Fruit fly (Drosophila melanogaster) whole organism, embryonic: Measurements from ENCODE around the gene CG31910.

Source experiments
- Ada2b ChIP-seq: fragments of 200-800 bp; sonication (Bioruptor generic); IDR thresholded peaks from 2 replicates; pipeline ENCODE4 v1.3.6; 2022; ENCODE audit warnings: missing biosample characterization, missing genetic modification characterization
- Atf6 ChIP-seq: fragments of 200-800 bp; sonication (Bioruptor generic); IDR thresholded peaks from 2 replicates; pipeline ENCODE4 v1.3.6; 2022; ENCODE audit warnings: missing biosample characterization, missing genetic modification characterization
- B-H2 ChIP-seq: fragments of 200-800 bp; sonication (Bioruptor generic); optimal IDR thresholded peaks from 2 replicates; lab custom pipeline; 2018; ENCODE audit warnings: missing biosample characterization, mild to moderate bottlenecking, missing genetic modification characterization
- BtbVII ChIP-seq: fragments of 200-800 bp; sonication (Bioruptor generic); optimal IDR thresholded peaks from 3 replicates; lab custom pipeline; 2017; ENCODE audit warnings: missing biosample characterization, mild to moderate bottlenecking, missing genetic modification characterization
- CG12155 ChIP-seq: fragments of 200-800 bp; sonication (Bioruptor generic); optimal IDR thresholded peaks from 3 replicates; lab custom pipeline; 2016; ENCODE audit warnings: missing biosample characterization, missing genetic modification characterization
- CG13296 ChIP-seq: fragments of 200-800 bp; sonication (Bioruptor generic); optimal IDR thresholded peaks from 3 replicates; lab custom pipeline; 2018; ENCODE audit warnings: missing biosample characterization, mild to moderate bottlenecking, missing genetic modification characterization
- CG15011 ChIP-seq: fragments of 200-800 bp; sonication (Bioruptor generic); optimal IDR thresholded peaks from 3 replicates; lab custom pipeline; 2018; ENCODE audit warnings: missing biosample characterization, mild to moderate bottlenecking, missing genetic modification characterization
- CG15269 ChIP-seq: fragments of 200-800 bp; sonication (Bioruptor generic); optimal IDR thresholded peaks from 2 replicates; lab custom pipeline; 2018; ENCODE audit warnings: missing biosample characterization, mild to moderate bottlenecking, missing genetic modification characterization, moderate library complexity
- CG18262 ChIP-seq: fragments of 200-800 bp; optimal IDR thresholded peaks from 3 replicates; lab custom pipeline; 2019; ENCODE audit warnings: missing biosample characterization, mild to moderate bottlenecking, missing genetic modification characterization, moderate library complexity
- CG2120 ChIP-seq: fragments of 200-800 bp; sonication (Bioruptor generic); optimal IDR thresholded peaks from 3 replicates; lab custom pipeline; 2016; ENCODE audit warnings: missing biosample characterization, missing genetic modification characterization
- CG30403 ChIP-seq: fragments of 200-800 bp; sonication (Bioruptor generic); optimal IDR thresholded peaks from 3 replicates; lab custom pipeline; 2016; ENCODE audit warnings: missing biosample characterization, missing genetic modification characterization
- CG31224 ChIP-seq: fragments of 200-800 bp; sonication (Bioruptor generic); IDR thresholded peaks from 2 replicates; pipeline ENCODE4 v1.3.6; 2022; ENCODE audit warnings: missing biosample characterization, missing genetic modification characterization
- CG34376 ChIP-seq: fragments of 200-800 bp; sonication (Bioruptor generic); optimal IDR thresholded peaks from 2 replicates; lab custom pipeline; 2018; ENCODE audit warnings: missing biosample characterization, mild to moderate bottlenecking, missing genetic modification characterization
- CG34422 ChIP-seq: fragments of 200-800 bp; sonication (Bioruptor generic); IDR thresholded peaks from 3 replicates; pipeline ENCODE4 v1.3.6; 2022; ENCODE audit warnings: missing biosample characterization, missing genetic modification characterization
- CG3726 ChIP-seq: fragments of 200-800 bp; sonication (Bioruptor generic); IDR thresholded peaks from 3 replicates; pipeline ENCODE4, ENCODE4 v1.3.6; 2022; ENCODE audit warnings: missing biosample characterization, missing genetic modification characterization
- CG4360 ChIP-seq: fragments of 200-800 bp; sonication (Bioruptor generic); IDR thresholded peaks from 2 replicates; pipeline ENCODE4 v1.3.6; 2022; ENCODE audit warnings: missing biosample characterization, missing genetic modification characterization
- CG4404 ChIP-seq: fragments of 200-800 bp; sonication (Bioruptor generic); IDR thresholded peaks from 2 replicates; pipeline ENCODE4 v1.3.6; 2022; ENCODE audit warnings: missing biosample characterization, missing genetic modification characterization
- CG6854 ChIP-seq: fragments of 200-800 bp; sonication (Bioruptor generic); optimal IDR thresholded peaks from 3 replicates; lab custom pipeline; 2017; ENCODE audit warnings: missing biosample characterization, mild to moderate bottlenecking, missing genetic modification characterization
- CG8089 ChIP-seq: fragments of 200-800 bp; sonication (Bioruptor generic); optimal IDR thresholded peaks from 3 replicates; lab custom pipeline; 2016; ENCODE audit warnings: missing biosample characterization, missing genetic modification characterization
- D19B ChIP-seq: fragments of 200-800 bp; sonication (Bioruptor generic); optimal IDR thresholded peaks from 2 replicates; lab custom pipeline; 2017; ENCODE audit warnings: missing biosample characterization, mild to moderate bottlenecking, missing genetic modification characterization
- Dfd ChIP-seq, 2 experiments: fragments of >200 bp; optimal IDR thresholded peaks; 2 replicates each; lab custom pipeline; 2017; ENCODE audit warnings: missing biosample characterization in 2 of 2, missing genetic modification characterization in 2 of 2
- ERR ChIP-seq: fragments of 200-800 bp; sonication (Bioruptor generic); optimal IDR thresholded peaks from 2 replicates; lab custom pipeline; 2016; ENCODE audit warnings: missing biosample characterization, missing genetic modification characterization
- Ets65A ChIP-seq: fragments of 200-800 bp; sonication (Bioruptor generic); peaks from one replicate; lab custom pipeline; 2016; ENCODE audit warnings: missing biosample characterization, missing genetic modification characterization
- Gsc ChIP-seq: fragments of 200-800 bp; sonication (Bioruptor generic); IDR thresholded peaks from 2 replicates; pipeline ENCODE4 v1.3.6; 2022; ENCODE audit warnings: missing biosample characterization, missing genetic modification characterization
- HLH3B ChIP-seq: fragments of 200-800 bp; sonication (Bioruptor generic); IDR thresholded peaks from 2 replicates; pipeline ENCODE4 v1.3.6; 2022; ENCODE audit warnings: missing biosample characterization, missing genetic modification characterization
- Hr78 ChIP-seq, 2 experiments: fragments of 200-800 bp in 1 of 2; fragments of >200 bp in 1 of 2; sonication (Bioruptor generic) in 1 of 2; optimal IDR thresholded peaks; 2 replicates each; lab custom pipeline; 2017 to 2019; ENCODE audit warnings: missing biosample characterization in 2 of 2, missing genetic modification characterization in 2 of 2, mild to moderate bottlenecking in 1 of 2, moderate library complexity in 1 of 2
- Mrtf ChIP-seq: fragments of 200-800 bp; sonication (Bioruptor generic); IDR thresholded peaks from 3 replicates; pipeline ENCODE4 v1.3.6; 2022; ENCODE audit warnings: missing biosample characterization, missing genetic modification characterization
- Scr ChIP-seq: fragments of 200-800 bp; sonication (Bioruptor generic); IDR thresholded peaks from 2 replicates; pipeline ENCODE4 v1.3.6; 2022; ENCODE audit warnings: missing biosample characterization, missing genetic modification characterization; ENCODE audit not compliant: partially characterized antibody
- ato ChIP-seq: fragments of 200-800 bp; sonication (Bioruptor generic); IDR thresholded peaks from 2 replicates; pipeline ENCODE4 v1.3.6; 2022; ENCODE audit warnings: missing biosample characterization, missing genetic modification characterization; ENCODE audit not compliant: partially characterized antibody
- az2 ChIP-seq: fragments of 200-800 bp; sonication (Bioruptor generic); optimal IDR thresholded peaks from 3 replicates; lab custom pipeline; 2016; ENCODE audit warnings: missing biosample characterization, missing genetic modification characterization
- croc ChIP-seq: fragments of 200-800 bp; sonication (Bioruptor generic); conservative IDR thresholded peaks from 3 replicates; pipeline ENCODE4 v1.3.6; 2022; ENCODE audit warnings: missing biosample characterization, missing genetic modification characterization
- dati ChIP-seq: fragments of 200-800 bp; sonication (Bioruptor generic); IDR thresholded peaks from 2 replicates; pipeline ENCODE4 v1.3.6; 2022; ENCODE audit warnings: missing biosample characterization, missing genetic modification characterization
- dm ChIP-seq: fragments of 200-800 bp; sonication (Bioruptor generic); optimal IDR thresholded peaks from 3 replicates; lab custom pipeline; 2016; ENCODE audit warnings: missing biosample characterization, missing genetic modification characterization
- fd96Cb ChIP-seq: fragments of 200-800 bp; sonication (Bioruptor generic); optimal IDR thresholded peaks from 2 replicates; lab custom pipeline; 2018; ENCODE audit warnings: missing biosample characterization, mild to moderate bottlenecking, missing genetic modification characterization, moderate library complexity
- gce ChIP-seq: fragments of 200-800 bp; sonication (Bioruptor generic); IDR thresholded peaks from 3 replicates; pipeline ENCODE4 v1.3.6; 2022; ENCODE audit warnings: missing biosample characterization, missing genetic modification characterization
- gsb-n ChIP-seq: fragments of 200-800 bp; sonication (Bioruptor generic); optimal IDR thresholded peaks from 3 replicates; lab custom pipeline; 2018; ENCODE audit warnings: missing biosample characterization, mild to moderate bottlenecking, missing genetic modification characterization
- gt ChIP-seq: fragments of 200-800 bp; sonication (Bioruptor generic); IDR thresholded peaks from 2 replicates; pipeline ENCODE4 v1.3.6; 2022; ENCODE audit warnings: missing biosample characterization, missing genetic modification characterization
- her ChIP-seq: fragments of 200-800 bp; sonication (Bioruptor generic); optimal IDR thresholded peaks from 2 replicates; lab custom pipeline; 2016; ENCODE audit warnings: missing biosample characterization, missing genetic modification characterization
- jigr1 ChIP-seq: fragments of 200-800 bp; sonication (Bioruptor generic); IDR thresholded peaks from 3 replicates; pipeline ENCODE4 v1.3.6; 2022; ENCODE audit warnings: missing biosample characterization, missing genetic modification characterization
- kni ChIP-seq: fragments of 200-800 bp; sonication (Bioruptor generic); optimal IDR thresholded peaks from 3 replicates; lab custom pipeline; 2017; ENCODE audit warnings: mild to moderate bottlenecking, missing biosample characterization, missing genetic modification reagents, missing genetic modification characterization
- mirr ChIP-seq: fragments of 200-800 bp; sonication (Bioruptor generic); optimal IDR thresholded peaks from 3 replicates; lab custom pipeline; 2018; ENCODE audit warnings: missing biosample characterization, mild to moderate bottlenecking, missing genetic modification characterization
- odd ChIP-seq: fragments of 200-800 bp; sonication (Bioruptor generic); optimal IDR thresholded peaks from 2 replicates; lab custom pipeline; 2017; ENCODE audit warnings: missing biosample characterization, mild to moderate bottlenecking, missing genetic modification characterization
- pho ChIP-seq: fragments of 200-800 bp; sonication (Bioruptor generic); optimal IDR thresholded peaks from 2 replicates; lab custom pipeline; 2016; ENCODE audit warnings: missing biosample characterization, missing genetic modification characterization
- phol ChIP-seq: fragments of 200-800 bp; sonication (Bioruptor generic); optimal IDR thresholded peaks from 3 replicates; lab custom pipeline; 2018; ENCODE audit warnings: missing biosample characterization, mild to moderate bottlenecking, missing genetic modification characterization, moderate library complexity
- repo ChIP-seq: fragments of 200-800 bp; sonication (Bioruptor generic); optimal IDR thresholded peaks from 2 replicates; lab custom pipeline; 2016; ENCODE audit warnings: missing biosample characterization, missing genetic modification characterization
- sim ChIP-seq: fragments of 200-800 bp; sonication (Bioruptor generic); IDR thresholded peaks from 2 replicates; pipeline ENCODE4 v1.3.6; 2022; ENCODE audit warnings: missing biosample characterization, missing genetic modification characterization
- slbo ChIP-seq: fragments of 200-800 bp; sonication (Bioruptor generic); IDR thresholded peaks from 2 replicates; pipeline ENCODE4 v1.3.6; 2022; ENCODE audit warnings: missing biosample characterization, missing genetic modification characterization
- sna ChIP-seq: fragments of 200-800 bp; sonication (Bioruptor generic); IDR thresholded peaks from 2 replicates; pipeline ENCODE4 v1.3.6; 2022; ENCODE audit warnings: missing biosample characterization, missing genetic modification characterization; ENCODE audit not compliant: partially characterized antibody
- sr ChIP-seq: fragments of 200-800 bp; sonication (Bioruptor generic); IDR thresholded peaks from 3 replicates; pipeline ENCODE4 v1.3.6; 2022; ENCODE audit warnings: missing biosample characterization, missing genetic modification characterization
- tap ChIP-seq: fragments of 200-800 bp; optimal IDR thresholded peaks from 3 replicates; lab custom pipeline; 2019; ENCODE audit warnings: missing biosample characterization, mild to moderate bottlenecking, missing genetic modification characterization, moderate library complexity
- tna ChIP-seq: fragments of 200-800 bp; sonication (Bioruptor generic); IDR thresholded peaks from 2 replicates; pipeline ENCODE4 v1.3.6; 2022; ENCODE audit warnings: missing biosample characterization, missing genetic modification characterization; ENCODE audit not compliant: partially characterized antibody
- wdn ChIP-seq: fragments of 200-800 bp; sonication (Bioruptor generic); IDR thresholded peaks from 2 replicates; pipeline ENCODE4 v1.3.6; 2022; ENCODE audit warnings: missing biosample characterization, missing genetic modification characterization
- yki ChIP-seq: fragments of >200 bp; optimal IDR thresholded peaks from 3 replicates; lab custom pipeline; 2018
- zfh2 ChIP-seq: fragments of 200-800 bp; sonication (Bioruptor generic); optimal IDR thresholded peaks from 2 replicates; lab custom pipeline; 2016; ENCODE audit warnings: missing biosample characterization, missing genetic modification characterization

CG31910 gene

dm6 chr2L:6700742-6701141 lies 44.7 kb downstream of the CG31910 start (continued):
- TF ChIP-seq wdn, result no peak
- no peak for TF ChIP-seq CG12155 (GFP tag; lab: Kevin White, UChicago)
- TF ChIP-seq Mrtf (GFP tag; lab: Robert Waterston, UW), result no peak
- no peak for TF ChIP-seq jigr1 (GFP tag; lab: Robert Waterston, UW)
- TF ChIP-seq tna (GFP tag; lab: Robert Waterston, UW), result no peak
- no peak for TF ChIP-seq zfh2 (GFP tag; lab: Kevin White, UChicago)
- TF ChIP-seq ERR (GFP tag; lab: Kevin White, UChicago), result no peak
- peak; percentile 45 for TF ChIP-seq CG15011 (GFP tag; lab: Kevin White, UChicago)
- no peak for TF ChIP-seq ato (GFP tag; lab: Robert Waterston, UW)
- no peak for TF ChIP-seq repo (GFP tag; lab: Kevin White, UChicago)
- TF ChIP-seq dati, result no peak
- TF ChIP-seq CG3726 (GFP tag; lab: Robert Waterston, UW), result no peak
- no peak for TF ChIP-seq Hr78 (GFP tag; optimal IDR thresholded peaks at IDR 0.05; lab: Kevin White, UChicago)
- TF ChIP-seq fd96Cb (tag; lab: Kevin White, UChicago), result peak; percentile 6
- no peak for TF ChIP-seq CG15269 (tag; lab: Kevin White, UChicago)
- TF ChIP-seq her (GFP tag; lab: Kevin White, UChicago), result peak; percentile 48
- TF ChIP-seq phol (tag; lab: Kevin White, UChicago), result no peak
- TF ChIP-seq CG2120 (GFP tag; lab: Kevin White, UChicago), result no peak
- TF ChIP-seq CG8089 (GFP tag; lab: Kevin White, UChicago), result peak; percentile 66
- TF ChIP-seq odd (GFP tag; lab: Kevin White, UChicago), result peak; percentile 46
- TF ChIP-seq gce (GFP tag; lab: Robert Waterston, UW), result no peak
- peak; percentile 43 for TF ChIP-seq CG18262 (tag; lab: Kevin White, UChicago)
- TF ChIP-seq CG34376 (GFP tag; lab: Kevin White, UChicago), result no peak
- TF ChIP-seq CG4404 (GFP tag; lab: Robert Waterston, UW), result no peak
- TF ChIP-seq Atf6 (GFP tag; lab: Robert Waterston, UW), result no peak
- peak; percentile 50 for TF ChIP-seq mirr (GFP tag; lab: Kevin White, UChicago)
- no peak for TF ChIP-seq sr
- no peak for TF ChIP-seq BtbVII (GFP tag; lab: Kevin White, UChicago)
- TF ChIP-seq Scr (GFP tag; lab: Robert Waterston, UW), result no peak
- no peak for TF ChIP-seq HLH3B (GFP tag; lab: Robert Waterston, UW)
- TF ChIP-seq D19B (GFP tag; lab: Kevin White, UChicago), result no peak
- peak; percentile 67 for TF ChIP-seq gsb-n (tag; lab: Kevin White, UChicago)
- TF ChIP-seq sna (GFP tag; lab: Robert Waterston, UW), result no peak
- no peak for TF ChIP-seq CG31224 (GFP tag; lab: Robert Waterston, UW)
- TF ChIP-seq slbo (GFP tag; lab: Robert Waterston, UW), result no peak
- no peak for TF ChIP-seq Ada2b (GFP tag; lab: Robert Waterston, UW)
- peak; percentile 45 for TF ChIP-seq CG4360
- no peak for TF ChIP-seq Ets65A (GFP tag; lab: Kevin White, UChicago)
- no peak for TF ChIP-seq sim
- TF ChIP-seq Dfd (GFP tag; optimal IDR thresholded peaks at IDR 0.05; lab: Kevin White, UChicago), result no peak
- no peak for TF ChIP-seq B-H2
- TF ChIP-seq Gsc (GFP tag; lab: Robert Waterston, UW), result no peak
- no peak for TF ChIP-seq dm (GFP tag; lab: Kevin White, UChicago)
- no peak for TF ChIP-seq CG30403
- no peak for TF ChIP-seq pho (GFP tag; lab: Kevin White, UChicago)
- no peak for TF ChIP-seq CG13296 (GFP tag; lab: Kevin White, UChicago)
- no peak for TF ChIP-seq gt (GFP tag; lab: Robert Waterston, UW)
- TF ChIP-seq tap (tag; lab: Kevin White, UChicago), result no peak
- TF ChIP-seq CG34422, result no peak
- TF ChIP-seq az2 (GFP tag; lab: Kevin White, UChicago), result no peak
- no peak for TF ChIP-seq croc (GFP tag; lab: Robert Waterston, UW)
- TF ChIP-seq yki (lab: Kevin White, UChicago), result no peak
- TF ChIP-seq CG6854 (GFP tag; lab: Kevin White, UChicago), result no peak
- TF ChIP-seq kni (GFP tag; lab: Kevin White, UChicago), result peak; percentile 3
